Fruit fly (Drosophila melanogaster) whole organism, wandering third instar larva: ENCODE measurements around the gene AIF.

Experiments used
- CG32264 ChIP-seq: fragments of 200-800 bp; sonication (Bioruptor generic); optimal IDR thresholded peaks from 2 replicates; lab custom pipeline; 2016; ENCODE audit warnings: missing biosample characterization, missing genetic modification characterization
- CrebA ChIP-seq: fragments of 200-800 bp; sonication (Bioruptor generic); optimal IDR thresholded peaks from 2 replicates; lab custom pipeline; 2016; ENCODE audit warnings: missing biosample characterization, mild to moderate bottlenecking, missing genetic modification characterization, borderline replicate concordance
- Dfd ChIP-seq: fragments of >200 bp; optimal IDR thresholded peaks from 2 replicates; lab custom pipeline; 2017; ENCODE audit warnings: missing biosample characterization, missing genetic modification characterization
- Dif ChIP-seq: fragments of 200-275, 200-300 bp; sonication (Bioruptor generic); optimal IDR thresholded peaks from 2 replicates; lab custom pipeline; 2018; ENCODE audit warnings: missing biosample characterization, missing genetic modification characterization; ENCODE audit not compliant: partially characterized antibody
- HLH106 ChIP-seq: fragments of 200-800 bp; optimal IDR thresholded peaks from 3 replicates; lab custom pipeline; 2019; ENCODE audit warnings: missing biosample characterization, mild to moderate bottlenecking, missing genetic modification characterization, moderate library complexity
- Hnf4 ChIP-seq: fragments of 200-800 bp; sonication (Bioruptor generic); optimal IDR thresholded peaks from 2 replicates; lab custom pipeline; 2016; ENCODE audit warnings: missing biosample characterization, mild to moderate bottlenecking, missing genetic modification characterization
- Hr78 ChIP-seq: fragments of >200 bp; optimal IDR thresholded peaks from 2 replicates; lab custom pipeline; 2017; ENCODE audit warnings: missing biosample characterization, missing genetic modification characterization
- Hr83 ChIP-seq: fragments of 200-300 bp; sonication (Bioruptor generic); optimal IDR thresholded peaks from 2 replicates; lab custom pipeline; 2016; ENCODE audit warnings: missing biosample characterization, mild to moderate bottlenecking, missing genetic modification characterization, moderate library complexity; ENCODE audit not compliant: poor library complexity, severe bottlenecking
- Mio ChIP-seq: sonication (Bioruptor generic); optimal IDR thresholded peaks from 2 replicates; lab custom pipeline; 2016; ENCODE audit warnings: missing biosample characterization, missing genetic modification characterization
- OdsH ChIP-seq: fragments of 200-800 bp; sonication (Bioruptor generic); optimal IDR thresholded peaks from 2 replicates; lab custom pipeline; 2016; ENCODE audit warnings: missing biosample characterization, mild to moderate bottlenecking, missing genetic modification characterization
- Rel ChIP-seq, 2 experiments: fragments of 200-800 bp; sonication (Bioruptor generic) in 1 of 2; optimal IDR thresholded peaks; 2 replicates in 1 of 2; 3 replicates in 1 of 2; lab custom pipeline; 2016 to 2019; ENCODE audit warnings: mild to moderate bottlenecking in 2 of 2, missing biosample characterization in 2 of 2, missing genetic modification characterization in 2 of 2, moderate library complexity in 1 of 2
- Sp1 ChIP-seq: fragments of 200-800 bp; sonication (Bioruptor generic); optimal IDR thresholded peaks from 3 replicates; lab custom pipeline; 2019; ENCODE audit warnings: missing biosample characterization, mild to moderate bottlenecking, missing genetic modification characterization, moderate library complexity
- Vsx2 ChIP-seq: fragments of 200-300, 225-300 bp; sonication (Bioruptor generic); optimal IDR thresholded peaks from 2 replicates; lab custom pipeline; 2018; ENCODE audit warnings: missing biosample characterization, missing genetic modification characterization; ENCODE audit not compliant: partially characterized antibody
- dl ChIP-seq, 2 experiments: fragments of 175-275, 200-275 bp in 1 of 2; fragments of 200-275 bp in 1 of 2; sonication (Bioruptor generic); optimal IDR thresholded peaks; lab custom pipeline; 2018; ENCODE audit warnings: mild to moderate bottlenecking in 2 of 2, missing biosample characterization in 2 of 2, missing genetic modification characterization in 2 of 2, moderate library complexity in 2 of 2; ENCODE audit not compliant: partially characterized antibody in 2 of 2, insufficient read depth in 1 of 2
- dmrt93B ChIP-seq: fragments of 200-800 bp; sonication (Bioruptor generic); optimal IDR thresholded peaks from 2 replicates; lab custom pipeline; 2018; ENCODE audit warnings: missing biosample characterization, mild to moderate bottlenecking, missing genetic modification characterization
- dsf ChIP-seq: sonication (Bioruptor generic); optimal IDR thresholded peaks from 2 replicates; lab custom pipeline; 2016; ENCODE audit warnings: missing biosample characterization, missing genetic modification characterization, borderline replicate concordance
- ey ChIP-seq: fragments of 200-800 bp; sonication (Bioruptor generic); optimal IDR thresholded peaks from 2 replicates; lab custom pipeline; 2016; ENCODE audit warnings: missing biosample characterization, missing genetic modification characterization
- foxo ChIP-seq, 2 experiments: fragments of 200-800 bp; sonication (Bioruptor generic); optimal IDR thresholded peaks; 2 replicates in 1 of 2; 3 replicates in 1 of 2; lab custom pipeline; 2016 to 2017; ENCODE audit warnings: missing biosample characterization in 2 of 2, missing genetic modification characterization in 2 of 2
- fru ChIP-seq: fragments of 200-800 bp; sonication (Bioruptor generic); optimal IDR thresholded peaks from 3 replicates; lab custom pipeline; 2016; ENCODE audit warnings: missing biosample characterization, mild to moderate bottlenecking, missing genetic modification characterization
- h ChIP-seq: fragments of 200-800 bp; sonication (Bioruptor generic); optimal IDR thresholded peaks from 3 replicates; lab custom pipeline; 2016; ENCODE audit warnings: missing biosample characterization, mild to moderate bottlenecking, missing genetic modification characterization
- jim ChIP-seq: fragments of 175-275, 200-325 bp; sonication (Bioruptor generic); optimal IDR thresholded peaks from 2 replicates; lab custom pipeline; 2016; ENCODE audit warnings: missing biosample characterization, mild to moderate bottlenecking, missing genetic modification characterization
- lola ChIP-seq: fragments of >200 bp; optimal IDR thresholded peaks from 2 replicates; lab custom pipeline; 2017; ENCODE audit warnings: missing biosample characterization, missing genetic modification characterization
- pan ChIP-seq: fragments of >200 bp; optimal IDR thresholded peaks from 2 replicates; lab custom pipeline; 2017
- psq ChIP-seq: fragments of 200-800 bp; sonication (Bioruptor generic); optimal IDR thresholded peaks from 3 replicates; lab custom pipeline; 2017; ENCODE audit warnings: missing biosample characterization, mild to moderate bottlenecking, missing genetic modification characterization, moderate library complexity
- rgr ChIP-seq: fragments of 200-800 bp; sonication (Bioruptor generic); optimal IDR thresholded peaks from 3 replicates; lab custom pipeline; 2016; ENCODE audit warnings: missing biosample characterization, mild to moderate bottlenecking, missing genetic modification characterization
- sage ChIP-seq: fragments of 200-800 bp; sonication (Bioruptor generic); optimal IDR thresholded peaks from 2 replicates; lab custom pipeline; 2016; ENCODE audit warnings: missing biosample characterization, mild to moderate bottlenecking, missing genetic modification characterization
- sv ChIP-seq: fragments of 200-800 bp; sonication (Bioruptor generic); optimal IDR thresholded peaks from 3 replicates; lab custom pipeline; 2016; ENCODE audit warnings: missing biosample characterization, missing genetic modification characterization
- tai ChIP-seq: sonication (Bioruptor generic); optimal IDR thresholded peaks from 2 replicates; lab custom pipeline; 2016; ENCODE audit warnings: missing biosample characterization, missing genetic modification characterization
- usp ChIP-seq: fragments of >200 bp; optimal IDR thresholded peaks from 2 replicates; lab custom pipeline; 2017; ENCODE audit warnings: missing biosample characterization, missing genetic modification characterization
- woc ChIP-seq: sonication (Bioruptor generic); optimal IDR thresholded peaks from 2 replicates; lab custom pipeline; 2016; ENCODE audit warnings: missing biosample characterization, mild to moderate bottlenecking, missing genetic modification characterization

Gene AIF

DNA sequence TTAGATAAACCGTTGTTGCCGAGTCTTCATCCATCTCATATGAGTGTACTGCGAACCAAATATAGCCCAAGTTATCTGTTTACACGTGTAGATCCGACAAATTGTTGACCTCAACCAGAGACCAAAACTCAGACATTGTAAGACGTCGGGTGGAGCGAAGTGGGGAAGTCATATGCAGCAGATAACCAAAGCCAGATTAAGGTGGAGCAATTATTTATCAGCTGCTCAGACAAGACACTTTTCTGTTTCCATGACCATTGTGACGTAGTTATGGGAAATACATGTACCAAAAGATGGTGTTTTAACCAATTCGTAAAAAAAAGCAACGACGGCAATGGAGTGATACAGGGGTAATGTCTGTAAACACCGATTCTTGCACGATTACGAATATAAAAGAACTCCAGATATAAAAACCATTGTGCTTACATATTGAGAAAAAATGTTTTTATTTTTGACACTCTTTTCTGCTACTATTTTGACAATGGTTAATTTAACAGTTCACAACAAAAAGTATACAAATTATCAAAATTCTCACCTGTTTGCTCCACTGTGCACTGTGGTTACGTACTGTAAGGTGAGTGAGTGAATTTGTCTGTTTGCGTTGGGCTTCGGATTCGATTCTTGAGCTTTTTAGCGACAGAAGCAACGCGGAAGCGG is 25.9 kb downstream of the AIF start (continued):
- no peak for TF ChIP-seq usp (GFP tag; lab: Kevin White, UChicago)

DNA sequence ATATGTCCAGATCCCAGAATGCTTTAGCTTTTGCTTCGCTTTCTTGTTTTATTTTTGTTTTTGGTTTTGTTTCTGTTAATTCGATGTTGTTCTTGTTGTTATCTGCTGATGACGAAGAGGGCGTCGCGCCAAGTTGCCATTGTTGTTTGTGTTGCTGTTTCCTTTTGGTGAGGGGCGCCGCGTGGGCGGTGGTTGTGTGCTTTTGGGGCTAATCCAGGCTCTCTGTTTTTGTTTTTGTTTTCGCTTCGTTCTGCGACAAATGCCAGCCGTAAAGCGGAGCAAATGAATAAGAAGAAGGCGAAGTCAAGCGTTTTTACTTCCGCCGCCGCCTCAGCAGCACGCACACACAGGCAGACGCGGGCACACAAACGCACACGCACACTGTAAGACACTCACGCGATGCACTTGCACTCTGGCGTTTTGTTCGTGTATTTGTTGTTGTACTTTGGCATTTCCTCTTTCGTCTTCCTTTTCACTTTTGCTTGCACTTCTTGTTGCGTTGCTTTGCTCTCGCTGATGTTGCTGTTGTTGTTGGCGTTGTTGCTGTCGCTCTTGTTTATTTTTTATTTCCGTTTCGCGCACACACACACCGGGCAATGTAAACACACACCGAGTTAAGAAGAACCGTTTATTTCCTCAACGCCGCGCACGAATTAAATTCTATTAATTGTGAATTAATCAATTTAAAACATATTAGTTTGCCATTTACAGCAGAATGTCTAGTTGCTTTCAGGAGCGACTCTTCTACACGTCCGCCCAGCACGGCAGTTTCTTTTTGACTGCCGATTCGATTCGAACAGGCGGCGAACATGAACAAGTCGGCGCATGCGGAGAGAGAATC is 26.6 kb downstream of the AIF start, which contains the start of gene aop:
Gene aop (minus strand): TSS at position 786 of the 841 bp plus-strand sequence.
- peak; percentile 59 for TF ChIP-seq rgr (GFP tag; lab: Kevin White, UChicago)
- peak; percentile 68 for TF ChIP-seq Dif (GFP tag; lab: Kevin White, UChicago)
- no peak for TF ChIP-seq dmrt93B (GFP tag; lab: Kevin White, UChicago)
- TF ChIP-seq dsf (GFP tag; lab: Kevin White, UChicago), result no peak
- peak; percentile 50 for TF ChIP-seq Dfd (GFP tag; lab: Kevin White, UChicago)
- no peak for TF ChIP-seq Mio (GFP tag; lab: Kevin White, UChicago)
- TF ChIP-seq Vsx2 (GFP tag; lab: Kevin White, UChicago), result peak; percentile 54
- peak; percentile 50 for TF ChIP-seq h
- TF ChIP-seq foxo (GFP tag; optimal IDR thresholded peaks at IDR 0.05; lab: Kevin White, UChicago), result no peak
- peak; percentile 67 for TF ChIP-seq Sp1 (GFP tag; lab: Kevin White, UChicago)
- no peak for TF ChIP-seq Hr78 (GFP tag; lab: Kevin White, UChicago)
- TF ChIP-seq dl (GFP tag; optimal IDR thresholded peaks at IDR 0.05; lab: Kevin White, UChicago; ENCODE audit: insufficient read depth in 1 of 2, partially characterized antibody in 2 of 2), result peak in 1 of 2 experiments; percentile 74
- no peak for TF ChIP-seq lola (GFP tag; lab: Kevin White, UChicago)
- peak; percentile 11 for TF ChIP-seq fru (GFP tag; lab: Kevin White, UChicago)
- TF ChIP-seq psq (GFP tag; lab: Kevin White, UChicago), result peak; percentile 95
- peak; percentile 4 for TF ChIP-seq Hnf4 (GFP tag; lab: Kevin White, UChicago)
- TF ChIP-seq CG32264 (GFP tag; lab: Kevin White, UChicago), result no peak
- no peak for TF ChIP-seq jim
- TF ChIP-seq HLH106 (tag; lab: Kevin White, UChicago), result peak; percentile 18
- TF ChIP-seq sv (GFP tag; lab: Kevin White, UChicago), result no peak
- TF ChIP-seq Rel (GFP tag; optimal IDR thresholded peaks at IDR 0.05; lab: Kevin White, UChicago), result no peak
- peak; percentile 63 for TF ChIP-seq Rel (tag; optimal IDR thresholded peaks at IDR 0.05; lab: Kevin White, UChicago)
- TF ChIP-seq Hr83 (GFP tag; lab: Kevin White, UChicago), result peak; percentile 50
- no peak for TF ChIP-seq OdsH (GFP tag; lab: Kevin White, UChicago)
- TF ChIP-seq, all 38 proteins: peak for 13

DNA sequence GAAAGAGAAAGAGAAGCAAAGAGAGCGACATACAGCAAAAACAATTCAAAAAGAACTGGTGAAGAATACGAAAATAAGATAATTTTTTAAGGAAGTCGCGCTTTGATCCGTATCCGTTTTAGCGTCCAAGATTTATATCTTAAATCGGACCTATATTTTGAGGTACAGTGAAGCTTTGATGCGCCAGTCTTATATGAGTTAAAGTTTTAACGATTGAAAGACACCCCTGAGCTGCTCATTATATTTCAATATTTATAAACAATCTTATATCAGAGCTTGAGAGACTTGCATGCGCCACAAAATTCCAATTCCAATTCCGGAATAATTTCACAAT is 27.2 kb downstream of the AIF start:
- TF ChIP-seq ey (GFP tag; lab: Kevin White, UChicago), result peak; percentile 13
- no peak for TF ChIP-seq pan (lab: Kevin White, UChicago)
- TF ChIP-seq Hr83 (GFP tag; lab: Kevin White, UChicago), result no peak
- TF ChIP-seq CG32264 (GFP tag; lab: Kevin White, UChicago), result no peak
- no peak for TF ChIP-seq Rel (GFP tag; optimal IDR thresholded peaks at IDR 0.05; lab: Kevin White, UChicago)
- no peak for TF ChIP-seq Rel (tag; optimal IDR thresholded peaks at IDR 0.05; lab: Kevin White, UChicago)
- no peak for TF ChIP-seq woc (GFP tag; lab: Kevin White, UChicago)
- TF ChIP-seq tai, result no peak
- no peak for TF ChIP-seq dl (GFP tag; optimal IDR thresholded peaks at IDR 0.05; lab: Kevin White, UChicago; ENCODE audit: insufficient read depth in 1 of 2, partially characterized antibody in 2 of 2)
- TF ChIP-seq foxo (GFP tag; optimal IDR thresholded peaks at IDR 0.05; lab: Kevin White, UChicago), result peak; percentile 14 to 34
- TF ChIP-seq psq (GFP tag; lab: Kevin White, UChicago), result no peak
- TF ChIP-seq sage (GFP tag; lab: Kevin White, UChicago), result no peak
- no peak for TF ChIP-seq CrebA (GFP tag; lab: Kevin White, UChicago)
- TF ChIP-seq Vsx2 (GFP tag; lab: Kevin White, UChicago), result no peak
- TF ChIP-seq usp (GFP tag; lab: Kevin White, UChicago), result no peak
